Fruit fly (Drosophila melanogaster): ENCODE data around the gene bard.
A peak's percentile ranks its signal among the peaks of the same experiment; 100 is the strongest.

The bard gene

dm6 chr3R:18067930-18068329 lies 12.9 kb upstream of the bard start:
- TF ChIP-seq HLH106 (tag; optimal IDR thresholded peaks at IDR 0.05) = no peak
- no peak for TF ChIP-seq lola (GFP tag; optimal IDR thresholded peaks at IDR 0.05)
- TF ChIP-seq sage (GFP tag; optimal IDR thresholded peaks at IDR 0.05) = no peak
- TF ChIP-seq psq (GFP tag; optimal IDR thresholded peaks at IDR 0.05) = no peak
- TF ChIP-seq tai (GFP tag; optimal IDR thresholded peaks at IDR 0.05) = no peak
- no peak for TF ChIP-seq GATAd (GFP tag; optimal IDR thresholded peaks at IDR 0.05)
- no peak for TF ChIP-seq Abd-B (GFP tag; optimal IDR thresholded peaks at IDR 0.05)
- TF ChIP-seq foxo (GFP tag; optimal IDR thresholded peaks at IDR 0.05) = peak in 1 of 2 experiments; percentile 3

dm6 chr3R:18072982-18073381 lies 7.9 kb upstream of the bard start:
- TF ChIP-seq br (GFP tag; optimal IDR thresholded peaks at IDR 0.05) (no peak), Sp1 (GFP tag; optimal IDR thresholded peaks at IDR 0.05) (no peak), Abd-B (GFP tag; optimal IDR thresholded peaks at IDR 0.05) (no peak), Hr78 (GFP tag; optimal IDR thresholded peaks at IDR 0.05) (no peak), psq (GFP tag; optimal IDR thresholded peaks at IDR 0.05) (no peak), usp (GFP tag; optimal IDR thresholded peaks at IDR 0.05) (no peak), Hnf4 (GFP tag; optimal IDR thresholded peaks at IDR 0.05) (no peak), tai (GFP tag; optimal IDR thresholded peaks at IDR 0.05) (no peak), Jra (GFP tag; optimal IDR thresholded peaks at IDR 0.05) (no peak), sage (GFP tag; optimal IDR thresholded peaks at IDR 0.05) (no peak), CrebA (GFP tag; optimal IDR thresholded peaks at IDR 0.05; ENCODE audit: borderline replicate concordance) (no peak), Vsx2 (GFP tag; optimal IDR thresholded peaks at IDR 0.05; ENCODE audit: partially characterized antibody) (no peak), Dfd (GFP tag; optimal IDR thresholded peaks at IDR 0.05) (no peak), Hr83 (GFP tag; optimal IDR thresholded peaks at IDR 0.05; ENCODE audit: poor library complexity, severe bottlenecking) (no peak), CG9705 (GFP tag; optimal IDR thresholded peaks at IDR 0.05) (no peak), dsf (GFP tag; optimal IDR thresholded peaks at IDR 0.05; ENCODE audit: borderline replicate concordance) (no peak)

dm6 chr3R:18075015-18075414 lies 5.8 kb upstream of the bard start:
- TF ChIP-seq CG32264 (GFP tag; optimal IDR thresholded peaks at IDR 0.05) (no peak), N (GFP tag; optimal IDR thresholded peaks at IDR 0.05) (no peak)

- TF ChIP-seq Rel (GFP tag; optimal IDR thresholded peaks at IDR 0.05) = no peak
- no peak for TF ChIP-seq Rel (tag; optimal IDR thresholded peaks at IDR 0.05)
- TF ChIP-seq fru (GFP tag; optimal IDR thresholded peaks at IDR 0.05) = peak; percentile 4
- TF ChIP-seq rgr (GFP tag; optimal IDR thresholded peaks at IDR 0.05) = no peak
- TF ChIP-seq h (GFP tag; optimal IDR thresholded peaks at IDR 0.05) = peak; percentile 26
- peak; percentile 55 for TF ChIP-seq woc (GFP tag; optimal IDR thresholded peaks at IDR 0.05)
- peak; percentile 4 for TF ChIP-seq HLH106 (tag; optimal IDR thresholded peaks at IDR 0.05)
These were observed 2.8 kb upstream of the bard start for dm6 chr3R:18078060-18078459.

dm6 chr3R:18083297-18083696 lies 2.4 kb downstream of the bard start:
- TF ChIP-seq GATAd (GFP tag; optimal IDR thresholded peaks at IDR 0.05) (no peak), CG32264 (GFP tag; optimal IDR thresholded peaks at IDR 0.05) (no peak), Vsx2 (GFP tag; optimal IDR thresholded peaks at IDR 0.05; ENCODE audit: partially characterized antibody) (no peak), dsf (GFP tag; optimal IDR thresholded peaks at IDR 0.05; ENCODE audit: borderline replicate concordance) (no peak), Hr83 (GFP tag; optimal IDR thresholded peaks at IDR 0.05; ENCODE audit: poor library complexity, severe bottlenecking) (no peak), dl (GFP tag; optimal IDR thresholded peaks at IDR 0.05; ENCODE audit: insufficient read depth in 1 of 2, partially characterized antibody in 2 of 2) (no peak), Myc (optimal IDR thresholded peaks at IDR 0.05) (no peak), dmrt93B (GFP tag; optimal IDR thresholded peaks at IDR 0.05) (no peak), CrebA (GFP tag; optimal IDR thresholded peaks at IDR 0.05; ENCODE audit: borderline replicate concordance) (no peak), Sp1 (GFP tag; optimal IDR thresholded peaks at IDR 0.05) (no peak), sv (GFP tag; optimal IDR thresholded peaks at IDR 0.05) (no peak), Hnf4 (GFP tag; optimal IDR thresholded peaks at IDR 0.05) (no peak), jim (GFP tag; optimal IDR thresholded peaks at IDR 0.05) (no peak), Hr78 (GFP tag; optimal IDR thresholded peaks at IDR 0.05) (no peak), OdsH (GFP tag; optimal IDR thresholded peaks at IDR 0.05) (no peak), pan (optimal IDR thresholded peaks at IDR 0.05) (no peak), ey (GFP tag; optimal IDR thresholded peaks at IDR 0.05) (no peak)

Measured in whole organism, wandering third instar larva.